Fruit fly (Drosophila melanogaster) whole organism, larva: ENCODE results near the gene Akt.

Experiments
- noc ChIP-seq: fragments of 200-800 bp; sonication (Bioruptor generic); optimal IDR thresholded peaks from 3 replicates; lab custom pipeline; 2019; ENCODE audit warnings: missing biosample characterization, mild to moderate bottlenecking, missing genetic modification characterization, moderate library complexity

Gene Akt

dm6 chr3R:16094011-16094729 lies 4.9 kb upstream of the Akt start:
- no peak for TF ChIP-seq noc (tag; lab: Kevin White, UChicago)

- TF ChIP-seq noc (tag; lab: Kevin White, UChicago), result no peak
Measured at dm6 chr3R:16094918-16095317, 4.1 kb upstream of the Akt start.

dm6 chr3R:16097661-16098329 lies 1.2 kb upstream of the Akt start:
- peak; percentile 24 for TF ChIP-seq noc (tag; lab: Kevin White, UChicago)

DNA sequence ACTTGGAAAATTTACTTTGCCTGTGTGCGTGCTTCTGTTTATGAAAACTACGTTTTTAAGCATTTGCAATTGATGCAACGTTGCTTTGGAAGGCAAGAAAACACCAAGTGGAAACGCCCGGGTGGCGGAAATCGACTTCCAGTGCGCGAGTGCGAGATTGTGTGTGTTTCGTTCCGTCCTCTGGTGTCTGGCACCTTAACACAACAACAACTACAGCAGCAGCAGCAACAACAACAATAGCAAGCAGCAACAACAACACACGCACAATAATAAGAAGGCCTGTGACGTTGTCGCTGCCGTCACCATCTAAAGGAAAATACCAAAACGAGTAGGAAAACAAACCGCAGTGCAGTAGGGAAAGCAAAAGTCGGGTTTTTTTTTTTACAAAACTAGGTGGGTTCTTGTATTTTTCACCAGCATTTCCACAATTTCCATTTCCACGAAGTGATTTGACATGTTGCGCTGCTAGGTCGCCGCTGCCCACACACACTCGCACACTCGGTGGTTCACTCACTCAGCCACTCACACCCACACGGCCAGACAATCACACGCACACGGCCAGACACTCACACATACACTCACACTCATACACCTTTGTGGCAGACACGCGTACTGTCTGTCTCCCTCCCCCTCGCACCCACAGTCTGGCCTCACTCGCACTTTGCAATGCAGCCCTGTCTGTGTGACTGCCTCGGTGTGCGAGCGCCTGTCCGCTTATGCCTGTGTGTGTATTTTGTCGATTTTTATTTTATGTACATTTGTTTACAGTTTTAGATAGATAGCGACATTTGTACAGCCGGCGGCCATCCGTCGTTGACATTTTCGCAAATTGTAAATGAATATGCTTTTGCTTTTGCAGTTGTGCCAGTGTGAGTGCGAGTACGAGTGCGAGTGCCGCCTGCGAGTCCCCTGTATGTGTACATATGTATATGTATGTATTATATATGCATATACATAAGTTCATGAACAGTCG lies 526 bp downstream of the Akt start:
- TF ChIP-seq noc (tag; lab: Kevin White, UChicago), result peak; percentile 71

DNA sequence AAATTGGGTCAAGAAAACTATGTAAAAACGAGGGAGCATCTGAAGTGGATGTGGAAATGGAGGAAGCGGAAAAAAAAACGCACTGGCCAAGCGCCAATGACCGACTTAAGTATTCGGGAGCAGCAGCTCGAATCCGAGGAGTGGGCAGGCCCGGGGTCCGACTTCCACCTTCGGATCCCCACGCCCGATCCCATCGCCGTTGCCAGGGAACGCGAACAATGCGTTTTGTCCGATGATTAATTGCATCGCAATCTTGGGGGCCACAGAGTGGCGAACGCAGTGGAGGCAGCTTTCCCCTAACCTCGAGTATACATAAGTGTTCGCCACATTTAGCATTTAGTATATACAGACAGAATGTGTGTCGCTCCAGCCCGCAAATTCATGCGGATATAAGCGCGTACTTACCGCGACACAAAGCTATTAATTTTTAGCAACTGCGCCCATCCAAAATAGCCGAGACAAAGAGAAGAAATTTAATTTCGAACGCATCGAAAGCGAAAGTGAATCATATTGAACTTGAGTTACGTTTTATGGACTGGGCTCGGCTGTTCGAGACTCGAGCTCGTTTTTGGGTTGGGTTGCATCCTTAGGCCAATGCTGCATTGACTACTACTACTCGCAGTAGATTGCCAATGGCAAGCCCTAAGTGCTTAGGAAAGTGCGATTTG lies 6.9 kb downstream of the Akt start:
- no peak for TF ChIP-seq noc (tag; lab: Kevin White, UChicago)

DNA sequence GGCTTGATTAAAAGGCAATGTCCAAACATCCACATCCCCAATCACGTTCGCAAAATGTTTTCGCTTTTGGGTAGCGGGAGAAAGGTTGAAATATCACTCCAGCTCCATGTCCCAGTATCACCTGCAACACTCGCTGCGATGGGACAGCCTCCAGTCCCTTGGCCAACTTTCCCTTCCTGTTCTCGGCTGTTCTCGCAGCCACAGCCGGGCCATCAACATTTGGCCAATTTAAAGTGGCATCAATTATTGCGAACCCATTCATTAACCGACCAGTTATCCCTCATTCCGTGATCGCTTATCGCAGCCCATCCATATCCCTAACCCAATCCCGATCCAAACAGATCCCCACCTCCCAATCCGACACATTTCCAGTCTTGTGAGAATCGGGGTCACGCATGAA lies 14.1 kb downstream of the Akt start:
- TF ChIP-seq noc (tag; lab: Kevin White, UChicago), result no peak

DNA sequence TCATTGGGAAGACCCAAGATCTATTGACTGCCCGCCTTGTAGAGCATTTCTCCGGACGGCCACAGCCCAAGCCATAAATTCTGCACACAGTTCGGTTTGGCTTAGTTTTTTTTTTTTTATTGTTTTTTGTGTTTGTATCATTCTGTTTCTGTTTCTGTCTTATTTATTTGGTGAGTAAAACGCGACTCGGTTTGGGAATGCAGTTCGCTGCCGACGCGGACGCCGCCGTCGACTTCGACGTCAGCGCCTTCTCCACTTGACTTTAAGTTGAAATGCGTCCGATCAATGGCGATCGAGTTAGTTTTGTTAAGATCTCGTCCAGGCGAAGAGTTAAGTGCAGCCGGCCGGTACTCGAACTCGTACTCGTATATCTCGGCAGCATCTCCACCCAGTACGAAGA lies 16.8 kb downstream of the Akt start, which contains the start of gene Sb:
Gene Sb (plus strand): TSS at position 301 of the 400 bp plus-strand sequence.
- TF ChIP-seq noc (tag; lab: Kevin White, UChicago), result no peak

DNA sequence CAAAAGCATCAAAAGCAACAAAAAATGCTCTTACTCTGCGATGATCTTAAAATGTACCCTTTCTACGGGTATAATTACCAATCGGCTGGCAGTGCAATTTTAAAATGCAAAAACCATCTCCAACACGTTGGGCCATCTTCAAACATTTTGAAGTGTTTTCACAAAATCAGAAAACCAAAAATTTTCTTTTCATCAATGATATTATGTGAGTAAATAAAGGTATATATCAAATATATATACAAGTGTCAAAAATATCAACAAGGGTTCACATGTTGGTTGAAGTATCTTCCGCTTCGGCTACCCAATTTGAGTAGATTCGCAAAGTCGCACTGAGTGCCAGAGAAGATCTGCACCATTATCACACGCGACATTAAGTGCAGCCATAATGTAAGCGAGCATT lies 18.3 kb downstream of the Akt start:
- no peak for TF ChIP-seq noc (tag; lab: Kevin White, UChicago)

dm6 chr3R:16119441-16119840 lies 20.4 kb downstream of the Akt start:
- TF ChIP-seq noc (tag; lab: Kevin White, UChicago), result no peak

- TF ChIP-seq noc (tag; lab: Kevin White, UChicago), result no peak
Measured at dm6 chr3R:16128471-16128870, 29.4 kb downstream of the Akt start.

DNA sequence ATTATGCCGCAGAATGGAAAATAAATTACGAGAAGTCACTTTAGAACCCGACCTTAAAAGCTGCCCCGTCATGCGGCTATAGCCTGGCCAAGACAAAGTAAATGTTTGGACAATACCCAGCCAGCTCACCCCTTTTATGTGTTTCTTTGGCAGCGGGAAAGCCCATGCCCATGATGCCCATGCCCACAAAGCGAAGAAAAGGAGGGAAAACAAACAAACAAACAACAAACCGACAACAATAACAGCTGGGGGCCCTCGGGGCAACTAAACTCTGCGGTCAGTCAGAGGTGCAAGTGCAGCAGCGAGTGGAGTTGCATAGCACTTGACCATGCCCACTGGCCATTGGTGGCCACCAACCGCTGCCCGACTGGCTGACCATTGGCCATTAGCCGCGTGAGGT lies 36.6 kb downstream of the Akt start:
- TF ChIP-seq noc (tag; lab: Kevin White, UChicago), result no peak

DNA sequence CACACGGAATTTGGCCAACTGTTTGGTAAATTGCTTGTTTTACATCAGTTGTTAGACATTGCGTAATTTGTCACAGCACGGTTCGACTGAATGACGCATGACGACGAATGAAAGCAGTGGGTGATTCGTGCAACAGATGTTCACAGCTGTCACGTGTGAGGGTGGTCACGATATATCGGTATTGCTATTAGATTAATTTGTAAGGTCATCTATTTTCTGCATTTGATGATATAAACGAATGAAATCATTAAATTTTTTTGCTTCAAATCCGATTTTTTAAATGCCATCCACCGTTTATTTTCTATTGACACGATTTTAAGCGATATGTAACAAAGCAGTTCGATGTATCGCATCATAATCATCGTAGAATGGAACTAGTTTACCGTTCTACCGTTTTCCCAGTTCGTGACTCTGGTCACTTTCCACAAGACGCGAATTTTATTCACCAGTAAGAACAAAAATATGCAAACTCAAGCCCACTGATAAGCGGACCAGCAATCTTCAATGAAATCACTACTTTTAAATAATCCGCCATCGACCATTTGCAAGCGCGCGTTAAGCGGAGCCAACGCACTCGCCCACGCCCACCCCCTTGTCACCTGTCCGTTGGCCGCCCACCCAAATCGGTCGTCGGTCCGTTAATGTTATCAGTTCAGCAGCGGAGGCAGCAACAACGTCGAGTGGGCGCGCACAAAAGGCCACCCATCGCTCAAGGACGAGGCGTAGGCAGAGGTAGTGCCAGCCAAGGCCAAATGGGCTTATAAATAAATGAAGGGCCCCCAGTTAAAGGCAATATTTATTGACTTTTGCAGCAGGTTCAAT lies 47.8 kb downstream of the Akt start, which contains the start of the genes Mic26-27 and CG5916:
Gene Mic26-27 (minus strand): TSS at position 224 of the 822 bp plus-strand sequence.
Gene CG5916 (plus strand): TSS at position 398 of the 822 bp plus-strand sequence.
- TF ChIP-seq noc (tag; lab: Kevin White, UChicago), result peak; percentile 3

DNA sequence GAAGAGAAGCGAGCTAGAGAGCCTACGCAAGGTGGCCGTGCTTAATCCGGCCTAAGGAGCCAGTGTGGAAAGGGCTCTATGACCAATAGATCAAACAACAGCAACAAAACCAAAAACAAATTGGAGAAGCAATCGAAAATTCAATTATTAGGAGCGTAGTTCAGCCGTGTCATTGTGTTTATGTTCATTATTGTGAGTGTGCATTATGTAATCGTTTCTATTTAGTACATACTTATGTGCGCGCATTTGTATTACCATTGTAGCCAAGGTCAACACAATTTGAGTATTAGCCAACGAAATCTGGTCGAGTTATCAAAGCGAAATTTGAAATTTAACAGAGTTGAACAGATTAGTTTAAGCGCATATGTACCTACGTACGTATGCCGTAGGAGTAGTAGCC lies 49.7 kb downstream of the Akt start:
- no peak for TF ChIP-seq noc (tag; lab: Kevin White, UChicago)

dm6 chr3R:16151239-16151860 lies 52.3 kb downstream of the Akt start, which contains the start of gene Fer2:
TSS of gene Fer2 (minus strand) at chr3R:16151312.
- no peak for TF ChIP-seq noc (tag; lab: Kevin White, UChicago)
